Fruit fly (Drosophila melanogaster): Measurements from ENCODE around the gene Rsod.

Gene Rsod

DNA sequence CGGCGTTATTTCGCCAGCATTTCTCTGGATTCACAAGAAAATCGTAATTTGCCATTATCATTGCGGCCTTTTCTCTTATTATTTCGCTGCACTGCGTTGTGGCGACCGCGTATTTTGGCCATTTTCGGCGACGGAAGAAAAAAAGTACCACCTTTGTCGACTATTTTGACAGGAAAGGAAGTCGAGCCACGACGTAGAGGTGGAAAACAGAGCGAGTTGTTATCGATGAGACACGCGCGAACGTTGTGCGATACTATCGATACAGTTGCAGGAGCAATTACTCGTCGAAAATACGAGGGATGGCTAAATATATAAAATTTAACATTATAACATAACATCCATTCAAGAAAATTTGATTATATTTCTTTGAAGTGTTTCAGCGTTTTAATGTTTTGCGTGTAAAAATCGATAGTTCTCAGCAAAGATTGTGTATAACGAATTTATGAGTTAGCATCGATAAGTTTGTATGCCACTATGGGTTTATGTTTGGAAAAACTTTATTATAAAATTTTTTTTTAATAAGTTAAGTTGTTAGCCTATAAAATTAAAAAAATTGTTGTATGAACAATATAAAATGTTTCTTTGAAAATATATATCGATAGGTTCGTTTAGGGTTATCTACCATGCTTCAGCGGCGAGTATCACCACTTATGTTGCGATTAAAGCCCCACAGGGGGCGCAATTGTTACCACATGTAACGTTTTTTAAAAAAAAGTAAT, 37.9 kb upstream of the Rsod start, which contains the start of gene RpS7 (continued):
- TF ChIP-seq Mad (GFP tag; optimal IDR thresholded peaks at IDR 0.05) (peak; percentile 50), CG15479 (GFP tag; optimal IDR thresholded peaks at IDR 0.05) (no peak), br (optimal IDR thresholded peaks at IDR 0.05) (no peak), ftz-f1 (GFP tag; optimal IDR thresholded peaks at IDR 0.05) (no peak), Bteb2 (GFP tag; optimal IDR thresholded peaks at IDR 0.05) (peak; percentile 21), usp (GFP tag; optimal IDR thresholded peaks at IDR 0.05) (no peak), CG6813 (GFP tag; optimal IDR thresholded peaks at IDR 0.05) (peak; percentile 81), Myb (GFP tag; optimal IDR thresholded peaks at IDR 0.05) (peak; percentile 89), CG6175 (GFP tag; IDR thresholded peaks at IDR 0.05) (peak; percentile 67; the same call in 1 of the 3 replicates), BtbVII (GFP tag; optimal IDR thresholded peaks at IDR 0.05) (peak; percentile 84), Drgx (GFP tag; IDR thresholded peaks at IDR 0.05) (peak; percentile 53), ind (GFP tag; optimal IDR thresholded peaks at IDR 0.05) (peak; percentile 35), CG14050 (GFP tag; IDR thresholded peaks at IDR 0.05) (peak; percentile 69), ranshi (GFP tag; IDR thresholded peaks at IDR 0.05) (peak; percentile 80), CG1792 (GFP tag; optimal IDR thresholded peaks at IDR 0.05) (peak; percentile 9), prd (optimal IDR thresholded peaks at IDR 0.05) (no peak), prd (GFP tag; IDR thresholded peaks at IDR 0.05) (peak; percentile 44; the same call in 1 of the 3 replicates), CG9609 (GFP tag; optimal IDR thresholded peaks at IDR 0.05) (no peak), pros (GFP tag; optimal IDR thresholded peaks at IDR 0.05) (peak; percentile 33), tna (GFP tag; IDR thresholded peaks at IDR 0.05; ENCODE audit: partially characterized antibody) (peak; percentile 93), CG2712 (tag; optimal IDR thresholded peaks at IDR 0.05) (peak; percentile 69), bowl (GFP tag; IDR thresholded peaks at IDR 0.05) (peak; percentile 65), CG33557 (GFP tag; optimal IDR thresholded peaks at IDR 0.05) (peak; percentile 50)

dm6 chr3R:30208011-30208410, 37.0 kb upstream of the Rsod start:
- TF ChIP-seq Med (GFP tag) (peak; percentile 80), Ssrp (tag; optimal IDR thresholded peaks at IDR 0.05) (no peak), CG2678 (tag; optimal IDR thresholded peaks at IDR 0.05) (no peak), ara (GFP tag; IDR thresholded peaks at IDR 0.05) (peak; percentile 28; the same call in 1 of the 2 replicates), tll (GFP tag; optimal IDR thresholded peaks at IDR 0.05) (no peak), Ets65A (GFP tag) (peak; percentile 52), CG16779 (GFP tag; IDR thresholded peaks at IDR 0.05) (0 out of 2 replicates have a peak, but pooled peaks have one; percentile 7), slou (GFP tag; optimal IDR thresholded peaks at IDR 0.05) (no peak), CG33557 (GFP tag; optimal IDR thresholded peaks at IDR 0.05) (no peak)

DNA sequence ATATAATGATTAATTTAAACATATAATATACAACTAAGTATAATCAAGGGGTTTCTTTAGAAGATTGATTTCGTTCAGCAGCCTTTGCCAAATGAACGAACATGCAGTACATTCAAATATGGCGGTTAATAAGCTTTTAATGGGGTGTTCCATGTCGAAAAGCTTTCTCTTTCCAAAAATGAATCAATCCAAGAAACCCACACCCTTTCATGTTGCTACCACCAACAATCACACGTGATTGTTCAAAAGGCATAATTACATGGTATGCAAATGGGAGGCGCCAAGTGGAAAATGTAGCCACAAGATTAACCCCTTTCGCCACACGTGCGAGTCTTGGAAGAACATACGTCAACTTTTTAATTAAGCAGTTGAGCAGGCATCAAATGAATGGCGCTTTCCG, 34.9 kb upstream of the Rsod start:
- TF ChIP-seq CG6254 (GFP tag; optimal IDR thresholded peaks at IDR 0.05) (peak; percentile 98), CG8290 (GFP tag; optimal IDR thresholded peaks at IDR 0.05) (no peak), CG8290 (tag; optimal IDR thresholded peaks at IDR 0.05) (peak in 1 of 2 experiments; percentile 11), CG12769 (tag; optimal IDR thresholded peaks at IDR 0.05) (peak; percentile 6), sug (tag; optimal IDR thresholded peaks at IDR 0.05) (peak; percentile 13), eve (GFP tag; optimal IDR thresholded peaks at IDR 0.05) (peak in 1 of 2 experiments; percentile 61), cwo (GFP tag; optimal IDR thresholded peaks at IDR 0.05) (peak; percentile 73), pita (GFP tag; optimal IDR thresholded peaks at IDR 0.05) (no peak), nau (GFP tag; optimal IDR thresholded peaks at IDR 0.05) (peak; percentile 2), trh (GFP tag; optimal IDR thresholded peaks at IDR 0.05) (no peak), Dp (GFP tag; optimal IDR thresholded peaks at IDR 0.05) (peak; percentile 75), Dbx (GFP tag; IDR thresholded peaks at IDR 0.05) (peak; percentile 44; the same call in 1 of the 3 replicates), vvl (GFP tag; IDR thresholded peaks at IDR 0.05) (peak; percentile 35; the same call in 1 of the 2 replicates), Nf-YC (tag; optimal IDR thresholded peaks at IDR 0.05) (peak; percentile 18), CG10147 (GFP tag; optimal IDR thresholded peaks at IDR 0.05) (no peak), lbe (GFP tag; optimal IDR thresholded peaks at IDR 0.05) (peak; percentile 48), CG3995 (GFP tag; optimal IDR thresholded peaks at IDR 0.05) (peak; percentile 69), pzg (GFP tag; optimal IDR thresholded peaks at IDR 0.05) (peak; percentile 19), CG10431 (GFP tag; optimal IDR thresholded peaks at IDR 0.05) (peak; percentile 99)

Measured in whole organism, embryonic.